Fruit fly (Drosophila melanogaster) S2 (cell line): Measurements from ENCODE around the gene CG12499.

Experiments
- CG8478 ChIP-seq: fragments of >200 bp; optimal IDR thresholded peaks from 2 replicates; lab custom pipeline; 2018
- CTCF ChIP-seq, 2 experiments: fragments of >200 bp; optimal IDR thresholded peaks; 2 replicates each; lab custom pipeline; 2018

DNA sequence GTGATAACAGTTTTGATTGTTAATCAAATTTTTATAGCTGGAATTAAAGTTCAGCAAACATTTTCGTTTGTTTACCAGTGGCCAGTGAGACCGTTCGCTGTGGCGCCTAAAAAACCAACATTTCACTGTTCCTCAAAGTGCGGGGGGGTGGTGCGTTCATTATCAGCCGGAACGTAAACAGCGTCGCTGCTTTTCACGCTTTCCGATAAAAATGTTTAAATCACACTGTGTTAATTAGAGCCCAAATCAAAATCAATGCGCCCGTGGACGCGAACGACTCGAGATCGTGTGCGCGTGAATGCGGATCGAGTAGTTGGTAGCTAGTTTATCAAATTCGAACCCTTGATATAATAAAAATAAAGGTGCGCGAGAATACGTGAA is 1.5 kb upstream of the CG12499 start, which contains the start of gene CG34376:
- TF ChIP-seq CG8478 (lab: Kevin White, UChicago): no peak
- no peak for TF ChIP-seq CTCF (optimal IDR thresholded peaks at IDR 0.05; lab: Kevin White, UChicago)
